Fruit fly (Drosophila melanogaster) Kc167 (cell line): Measurements from ENCODE around the gene Osi10b.

Source experiments
- Myc ChIP-seq: fragments of >200 bp; optimal IDR thresholded peaks from 2 replicates; lab custom pipeline; 2017; ENCODE audit warnings: missing external identifiers
- Sin3A ChIP-seq: fragments of >200 bp; optimal IDR thresholded peaks from 2 replicates; lab custom pipeline; 2018; ENCODE audit warnings: missing external identifiers
- h ChIP-seq: fragments of >200 bp; optimal IDR thresholded peaks from 3 replicates; lab custom pipeline; 2018; ENCODE audit warnings: missing external identifiers
- insv ChIP-seq: fragments of >200 bp; optimal IDR thresholded peaks from 3 replicates; lab custom pipeline; 2018; ENCODE audit warnings: missing external identifiers
- psq ChIP-seq: fragments of >200 bp; optimal IDR thresholded peaks from 2 replicates; lab custom pipeline; 2017; ENCODE audit warnings: missing external identifiers
- ttk ChIP-seq: sonication (Bioruptor generic); optimal IDR thresholded peaks from 2 replicates; lab custom pipeline; 2017; ENCODE audit warnings: missing external identifiers

The Osi10b gene

DNA sequence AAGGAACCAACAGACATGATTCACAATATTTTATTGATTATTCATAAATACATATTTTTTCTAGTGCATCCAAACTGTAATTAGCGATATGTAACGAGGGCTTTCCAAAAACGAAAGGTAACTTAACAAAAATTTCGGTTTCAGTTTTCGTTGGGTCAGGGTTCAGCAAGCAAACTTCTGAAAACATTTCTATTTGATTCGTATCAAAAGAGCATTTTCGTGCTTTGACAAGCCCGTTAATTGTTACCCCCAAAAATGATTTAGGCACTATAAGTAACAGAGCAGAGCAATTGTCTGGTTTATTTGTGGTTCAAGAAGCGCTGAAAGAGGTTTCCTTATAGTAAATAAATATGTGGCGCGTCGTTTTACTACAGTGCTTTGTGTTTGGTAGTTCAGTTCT, at the start of gene Osi10b:
Gene Osi10b, plus strand, starts transcription at position 301 of the 400 bp plus-strand sequence.
- TF ChIP-seq ttk: no peak
- no peak for TF ChIP-seq Sin3A (lab: Kevin White, UChicago)
- no peak for TF ChIP-seq insv (lab: Kevin White, UChicago)
- no peak for TF ChIP-seq psq
- no peak for TF ChIP-seq h (lab: Kevin White, UChicago)

DNA sequence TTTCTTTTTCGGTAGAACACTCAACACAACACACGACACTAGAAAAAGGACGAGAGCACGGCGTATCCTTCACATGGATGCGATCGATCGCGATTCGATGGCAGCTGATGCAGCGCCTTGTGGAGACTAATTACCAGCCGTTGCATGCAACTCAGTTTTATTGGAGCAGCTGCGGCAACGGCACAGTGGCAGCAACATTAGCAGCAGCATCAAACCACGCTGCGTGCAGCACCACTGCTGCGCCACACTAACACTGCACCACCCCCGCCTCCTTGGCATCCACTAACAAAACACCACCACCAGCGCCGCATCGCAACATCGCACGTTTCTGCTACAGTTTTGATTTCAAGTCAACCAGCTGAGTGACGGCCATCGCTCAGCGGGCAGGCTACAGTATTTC, 44.3 kb upstream of the Osi10b start, which contains the start of gene Osi4:
Gene Osi4, minus strand, starts transcription at position 101 of the 400 bp plus-strand sequence.
- no peak for TF ChIP-seq Myc
- no peak for TF ChIP-seq ttk
- no peak for TF ChIP-seq insv (lab: Kevin White, UChicago)
- no peak for TF ChIP-seq psq
- no peak for TF ChIP-seq Sin3A (lab: Kevin White, UChicago)
- no peak for TF ChIP-seq h (lab: Kevin White, UChicago)

DNA sequence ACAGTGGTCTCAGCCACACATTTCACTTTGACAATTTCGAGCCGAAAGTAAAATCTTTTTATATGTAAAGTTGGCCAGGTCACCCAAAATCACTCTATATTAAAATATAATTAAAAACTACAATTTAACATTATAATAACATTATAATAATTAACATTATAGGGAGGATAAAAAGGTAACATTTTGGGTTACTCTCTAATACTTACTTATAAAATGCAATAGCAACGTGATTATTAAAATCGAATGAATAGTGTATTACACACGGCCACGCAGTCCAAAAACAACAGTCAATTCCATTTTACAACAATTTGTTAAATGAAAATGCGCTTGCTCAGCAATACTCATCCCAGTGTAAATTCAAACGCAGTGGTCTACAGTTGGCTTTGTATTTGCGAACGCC, 43.9 kb upstream of the Osi10b start:
- no peak for TF ChIP-seq psq
- TF ChIP-seq h (lab: Kevin White, UChicago): no peak
- TF ChIP-seq ttk: no peak
- TF ChIP-seq Sin3A (lab: Kevin White, UChicago): no peak
- TF ChIP-seq Myc: no peak
- no peak for TF ChIP-seq insv (lab: Kevin White, UChicago)

DNA sequence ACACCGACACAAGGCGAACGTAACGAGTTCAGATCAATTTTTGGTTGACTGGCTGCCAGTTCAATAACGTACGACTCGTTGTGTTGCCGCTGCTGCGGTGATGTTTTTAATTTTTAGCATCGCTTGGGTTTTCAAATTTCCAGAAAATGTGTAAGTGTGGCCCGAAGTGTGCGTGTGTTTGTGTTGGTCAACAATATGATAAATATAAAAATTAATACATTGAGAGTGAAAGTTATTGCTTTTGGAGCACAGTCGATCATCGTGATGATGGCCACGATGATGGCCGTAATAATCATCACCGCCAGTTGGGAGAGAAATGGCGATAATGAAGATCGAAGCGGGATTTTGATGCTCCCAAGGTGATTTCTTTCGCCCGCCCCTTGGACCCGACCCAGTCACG, 39.8 kb upstream of the Osi10b start:
- TF ChIP-seq h (lab: Kevin White, UChicago) (no peak), Sin3A (lab: Kevin White, UChicago) (no peak), psq (no peak), Myc (no peak), insv (lab: Kevin White, UChicago) (no peak), ttk (no peak)

DNA sequence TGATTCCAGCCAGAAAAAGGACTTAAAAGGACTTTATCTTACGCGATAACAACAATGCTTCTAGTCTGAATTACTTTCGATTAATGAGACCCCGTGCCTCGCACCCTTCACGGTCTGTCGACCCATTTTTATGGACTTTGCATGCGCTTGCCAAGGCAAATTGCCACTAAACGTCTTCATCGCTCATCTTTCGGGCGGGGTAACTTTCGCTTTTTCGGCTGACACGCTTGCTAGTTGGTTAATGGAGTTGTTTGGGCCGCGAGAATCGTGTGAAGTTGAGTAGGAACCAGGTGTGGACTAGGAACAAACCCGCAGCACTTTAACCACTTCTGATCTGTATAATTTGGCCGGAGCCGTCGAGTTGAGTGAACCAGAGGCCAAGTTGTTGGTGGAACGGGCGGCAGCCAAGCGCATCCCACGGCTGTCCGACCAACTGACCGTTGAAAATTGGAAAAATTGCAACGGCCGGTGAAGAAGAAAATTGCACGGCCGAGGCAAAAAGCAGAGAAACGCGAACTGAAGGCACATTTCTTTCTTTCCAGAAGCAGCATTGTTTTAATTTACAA, 38.9 kb upstream of the Osi10b start, which contains the start of gene Osi5:
Gene Osi5, plus strand, starts transcription at position 516 of the 566 bp plus-strand sequence.
- no peak for TF ChIP-seq h (lab: Kevin White, UChicago)
- no peak for TF ChIP-seq psq
- no peak for TF ChIP-seq insv (lab: Kevin White, UChicago)
- no peak for TF ChIP-seq Sin3A (lab: Kevin White, UChicago)

DNA sequence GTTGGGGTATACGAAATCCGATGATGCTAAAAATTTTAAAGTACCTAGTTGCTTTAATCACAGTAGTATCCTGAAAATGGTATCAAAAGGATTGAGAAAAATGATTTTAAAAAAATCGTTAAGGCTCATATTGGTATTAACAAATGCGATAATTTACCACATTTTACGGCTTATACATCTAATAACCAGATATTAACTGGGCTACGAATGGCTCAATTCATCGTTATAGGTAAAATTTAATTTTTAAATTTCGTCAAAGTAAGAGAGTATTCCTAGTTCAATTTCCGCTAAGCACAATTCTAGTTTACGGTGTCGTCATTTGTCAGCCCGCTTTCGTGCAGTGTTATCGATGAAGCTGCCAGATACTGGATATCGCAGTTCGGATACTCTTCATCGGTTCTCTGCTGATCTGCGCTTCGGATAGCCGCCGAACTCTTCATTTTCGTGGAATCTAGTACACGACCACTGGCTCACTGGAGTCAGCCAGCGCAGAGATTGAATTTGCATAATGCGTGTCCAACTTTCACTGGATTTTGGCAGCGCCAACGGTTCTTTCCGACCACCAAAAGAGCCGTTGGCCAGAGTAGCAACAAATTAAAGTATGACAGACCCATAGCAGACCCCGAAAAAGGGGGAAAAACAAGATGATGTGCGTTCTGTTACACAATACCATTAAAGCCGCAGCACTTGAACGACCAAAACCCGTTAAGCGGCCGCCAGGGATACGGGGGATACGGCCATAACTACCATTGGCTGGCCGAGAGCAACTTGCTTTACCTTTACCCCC, 36.7 kb upstream of the Osi10b start:
- no peak for TF ChIP-seq Myc
- no peak for TF ChIP-seq Sin3A (lab: Kevin White, UChicago)
- TF ChIP-seq ttk: no peak
- TF ChIP-seq insv (lab: Kevin White, UChicago): no peak
- no peak for TF ChIP-seq h (lab: Kevin White, UChicago)
- no peak for TF ChIP-seq psq

DNA sequence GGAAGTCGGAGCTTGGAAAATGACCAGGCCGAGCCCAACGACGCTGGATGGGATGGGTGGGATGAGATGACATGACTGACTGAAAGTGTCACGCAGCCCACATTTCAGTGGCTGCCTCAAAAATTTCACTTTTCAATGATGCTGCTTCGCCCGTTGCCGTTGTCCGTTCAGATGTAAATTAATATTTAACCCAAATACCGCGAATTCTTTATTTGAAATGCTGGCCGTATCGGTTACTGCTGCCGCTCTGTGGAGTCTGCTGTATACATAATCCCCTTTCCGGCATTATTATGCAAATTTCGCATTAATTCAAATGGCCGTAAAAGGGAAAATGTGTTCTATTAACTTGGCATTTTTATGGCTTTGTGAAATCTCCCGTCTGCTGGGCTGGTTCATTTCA, 35.7 kb upstream of the Osi10b start:
- TF ChIP-seq Myc (no peak), Sin3A (lab: Kevin White, UChicago) (no peak), ttk (no peak), insv (lab: Kevin White, UChicago) (no peak)

DNA sequence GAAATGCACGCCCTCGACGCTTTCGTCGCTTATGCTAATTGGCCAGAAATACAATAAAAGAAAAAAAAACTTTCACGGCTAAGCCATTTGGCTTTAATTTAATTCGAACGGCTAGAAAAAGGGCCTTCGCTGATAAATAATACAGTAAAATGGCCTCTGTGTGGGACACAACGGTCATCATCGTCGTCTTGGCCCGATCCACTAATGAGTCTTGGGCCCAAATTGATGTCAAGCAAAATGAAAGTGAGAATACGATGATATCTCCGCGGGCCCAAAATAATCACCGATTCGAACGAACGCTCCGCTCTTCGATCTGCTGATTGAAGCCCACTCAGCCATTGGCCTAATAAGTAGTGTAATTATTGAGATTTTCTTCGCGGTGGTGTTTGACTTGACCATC, 34.6 kb upstream of the Osi10b start:
- no peak for TF ChIP-seq h (lab: Kevin White, UChicago)
- no peak for TF ChIP-seq psq
- no peak for TF ChIP-seq insv (lab: Kevin White, UChicago)
- TF ChIP-seq Myc: no peak

DNA sequence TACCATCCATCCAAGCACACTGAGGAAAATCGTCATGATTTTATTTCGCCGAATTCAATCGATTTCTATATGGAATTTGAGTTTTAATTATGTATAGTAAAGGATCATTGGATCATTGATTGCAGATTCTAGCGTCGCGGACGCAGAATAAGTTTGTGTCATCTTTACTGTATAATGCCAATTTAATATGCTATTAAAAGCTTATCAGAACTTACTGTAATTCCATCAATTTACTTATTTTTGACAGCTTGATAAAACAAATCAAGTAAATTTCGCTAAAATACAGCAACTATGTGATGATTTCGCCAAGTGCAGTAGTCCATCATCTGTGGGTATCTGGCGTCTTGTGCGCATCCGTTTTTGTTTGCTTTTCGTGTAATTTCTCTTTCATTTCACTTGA, 32.9 kb upstream of the Osi10b start:
- no peak for TF ChIP-seq insv (lab: Kevin White, UChicago)
- TF ChIP-seq ttk: no peak
- TF ChIP-seq h (lab: Kevin White, UChicago): no peak
- no peak for TF ChIP-seq Sin3A (lab: Kevin White, UChicago)
- TF ChIP-seq Myc: no peak
- TF ChIP-seq psq: no peak

DNA sequence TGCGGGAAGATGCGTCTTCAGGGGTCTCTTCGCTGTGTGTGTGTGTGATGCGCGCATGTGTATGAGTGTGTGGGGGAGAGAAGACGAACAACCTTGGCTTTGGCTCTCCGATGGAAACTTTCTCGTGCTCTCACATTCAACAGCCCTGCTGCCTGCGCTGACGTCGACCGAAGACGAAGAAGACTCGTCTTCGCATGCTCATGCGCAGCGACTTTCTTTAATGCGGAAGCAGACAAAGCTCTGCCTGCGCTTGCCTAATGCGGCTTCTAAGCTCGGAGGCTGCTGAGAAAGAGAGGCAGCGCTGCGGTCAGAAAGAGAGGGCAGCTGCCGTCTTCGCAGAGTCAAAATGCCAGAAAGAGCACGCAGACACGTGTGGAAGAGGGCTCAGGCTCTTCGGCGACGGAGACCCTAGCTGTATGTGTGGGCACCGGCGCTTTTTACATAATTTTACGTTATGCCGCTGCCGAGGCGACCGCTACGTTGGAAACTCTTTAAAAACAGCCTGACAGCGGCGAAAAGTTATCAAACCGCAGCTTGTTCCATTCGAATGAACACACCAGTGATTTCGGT, 31.7 kb upstream of the Osi10b start, which contains the start of gene Osi6:
Gene Osi6, plus strand, starts transcription at position 520 of the 570 bp plus-strand sequence.
- no peak for TF ChIP-seq Sin3A (lab: Kevin White, UChicago)
- TF ChIP-seq psq: no peak
- TF ChIP-seq insv (lab: Kevin White, UChicago): no peak
- no peak for TF ChIP-seq ttk
- TF ChIP-seq Myc: no peak
- no peak for TF ChIP-seq h (lab: Kevin White, UChicago)

DNA sequence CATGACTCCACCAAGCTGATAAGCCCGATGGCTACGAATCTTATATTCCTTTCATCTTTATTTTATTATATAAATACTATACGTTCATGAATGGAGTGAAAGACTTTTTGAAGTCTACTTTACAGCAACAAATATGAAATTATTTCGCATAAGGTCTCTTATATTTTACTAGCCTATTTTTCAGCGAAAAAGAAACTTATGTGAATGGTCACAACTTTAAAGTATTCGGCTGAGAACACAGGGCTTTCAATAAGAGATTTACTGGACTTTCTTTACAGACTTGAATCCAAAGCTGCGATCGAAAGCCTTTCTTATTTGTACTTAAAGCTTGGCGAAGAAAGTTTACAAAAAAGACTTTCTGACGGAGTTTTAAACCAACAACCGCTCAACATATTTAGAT, 27.0 kb upstream of the Osi10b start:
- TF ChIP-seq psq (no peak), Myc (no peak), insv (lab: Kevin White, UChicago) (no peak), h (lab: Kevin White, UChicago) (no peak), Sin3A (lab: Kevin White, UChicago) (no peak), ttk (no peak)

DNA sequence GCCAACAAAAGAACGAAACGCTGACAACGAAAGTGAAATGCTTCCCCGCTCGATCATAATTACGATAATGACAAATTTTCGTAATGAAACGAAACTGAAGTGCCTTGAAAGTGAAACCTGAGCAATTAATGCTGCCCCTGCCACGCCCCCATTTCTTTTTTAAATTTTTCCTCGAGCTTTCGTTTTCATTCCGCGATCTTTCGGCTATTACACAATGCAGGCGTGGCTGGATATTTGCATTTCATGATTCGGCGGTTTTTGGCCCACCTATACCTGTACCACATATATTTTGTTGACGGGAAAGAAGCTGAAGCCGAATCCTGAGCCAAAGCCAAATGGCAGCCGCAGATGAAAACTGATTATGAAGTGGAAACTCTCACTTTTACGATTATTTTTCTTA, 25.7 kb upstream of the Osi10b start:
- TF ChIP-seq insv (lab: Kevin White, UChicago): no peak
- no peak for TF ChIP-seq ttk
- TF ChIP-seq Sin3A (lab: Kevin White, UChicago): no peak
- TF ChIP-seq Myc: no peak

DNA sequence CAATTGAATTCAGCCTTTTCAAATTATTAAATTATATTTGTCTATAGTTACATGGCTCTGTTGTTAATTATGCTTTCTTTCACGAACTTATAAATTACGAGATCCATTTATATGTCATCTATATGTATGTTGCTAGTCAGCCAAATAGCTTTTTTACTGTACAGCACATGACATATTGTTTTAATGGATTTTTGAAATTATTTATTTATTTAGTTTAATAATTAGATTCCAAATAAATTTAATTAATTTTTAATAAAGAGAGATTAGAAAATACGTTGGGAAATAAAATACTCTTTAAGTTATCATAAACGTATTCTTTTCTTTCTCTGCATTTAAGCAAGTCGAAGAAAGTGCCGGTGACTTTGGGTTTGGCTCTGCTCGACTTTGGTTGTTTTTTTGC, 24.7 kb upstream of the Osi10b start:
- TF ChIP-seq Sin3A (lab: Kevin White, UChicago) (no peak), h (lab: Kevin White, UChicago) (no peak), Myc (no peak), ttk (no peak), psq (no peak), insv (lab: Kevin White, UChicago) (no peak)
